Fruit fly (Drosophila melanogaster): ENCODE measurements around the gene CG14667.

CG14667 gene

DNA sequence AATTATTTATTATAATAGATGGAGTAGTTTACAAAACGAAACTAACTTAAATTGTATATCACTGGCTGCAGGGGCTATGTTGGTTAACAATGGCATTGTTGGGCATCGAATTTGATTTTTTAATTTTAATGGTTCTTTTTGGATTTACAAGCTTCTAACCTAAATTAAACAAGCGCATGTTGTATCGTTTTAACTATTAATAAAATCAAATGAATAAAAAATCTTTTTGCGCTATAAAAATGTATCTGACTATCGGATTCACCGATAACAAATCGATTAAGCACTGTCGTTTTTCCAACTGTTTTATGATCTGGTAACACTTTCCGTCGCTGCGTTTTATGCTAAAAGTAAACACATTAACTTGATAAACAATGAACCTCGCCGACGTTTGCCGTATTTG is at the start of gene CG14667, which contains the start of gene hd:
CG14667 (plus strand) TSS at position 303 of the 400 bp plus-strand sequence.
hd (minus strand) TSS at position 243 of the 400 bp plus-strand sequence.
- TF ChIP-seq CG8478 (optimal IDR thresholded peaks at IDR 0.05) (no peak), usp (GFP tag; optimal IDR thresholded peaks at IDR 0.05) (no peak), pan (optimal IDR thresholded peaks at IDR 0.05) (no peak), EcR (GFP tag; optimal IDR thresholded peaks at IDR 0.05) (no peak), psq (optimal IDR thresholded peaks at IDR 0.05) (no peak), Dll (optimal IDR thresholded peaks at IDR 0.05) (no peak)

DNA sequence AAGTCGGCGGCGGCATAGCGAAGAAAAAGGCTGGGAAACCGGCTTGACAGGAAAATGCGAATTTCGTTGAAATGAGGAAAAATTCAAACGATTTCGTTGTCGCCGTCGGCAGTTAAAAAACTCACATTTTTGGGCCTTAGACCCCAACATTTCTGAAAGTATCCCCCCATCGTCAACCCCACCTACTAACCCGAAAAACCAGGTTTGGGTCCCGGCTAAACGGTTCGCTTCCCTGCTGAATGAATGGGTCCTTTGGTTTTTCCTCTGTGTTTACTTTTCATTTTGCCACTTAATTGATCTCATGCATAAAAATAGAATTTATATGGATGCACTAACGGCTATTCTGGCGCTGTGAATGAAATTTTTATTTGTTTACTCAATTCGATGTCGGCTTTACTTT is 48.7 kb upstream of the CG14667 start:
- TF ChIP-seq CG8478 (optimal IDR thresholded peaks at IDR 0.05) (no peak), psq (optimal IDR thresholded peaks at IDR 0.05) (no peak), Dll (optimal IDR thresholded peaks at IDR 0.05) (no peak), usp (GFP tag; optimal IDR thresholded peaks at IDR 0.05) (no peak), EcR (GFP tag; optimal IDR thresholded peaks at IDR 0.05) (no peak), pan (optimal IDR thresholded peaks at IDR 0.05) (no peak)

DNA sequence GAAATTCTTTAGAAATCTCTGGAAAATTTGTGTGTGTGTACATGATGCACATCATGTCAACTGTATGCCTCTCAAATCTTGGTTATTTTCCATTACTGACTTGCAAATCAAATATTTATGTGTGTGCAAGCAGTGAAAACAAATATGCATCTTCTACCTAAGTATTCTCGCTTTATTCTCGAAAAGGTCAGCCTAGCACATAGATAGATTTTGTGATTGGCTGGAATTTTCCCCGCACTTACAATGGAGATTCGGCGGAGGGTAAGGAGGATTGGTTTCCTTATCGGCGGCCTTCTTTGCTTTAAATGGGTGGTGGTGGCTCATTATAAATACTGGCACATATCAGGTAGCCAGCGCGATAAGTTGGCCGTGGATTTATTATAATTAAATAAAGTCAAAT is 46.9 kb upstream of the CG14667 start:
- TF ChIP-seq psq (optimal IDR thresholded peaks at IDR 0.05) (no peak), pan (optimal IDR thresholded peaks at IDR 0.05) (no peak), EcR (GFP tag; optimal IDR thresholded peaks at IDR 0.05) (no peak), CG8478 (optimal IDR thresholded peaks at IDR 0.05) (no peak)

DNA sequence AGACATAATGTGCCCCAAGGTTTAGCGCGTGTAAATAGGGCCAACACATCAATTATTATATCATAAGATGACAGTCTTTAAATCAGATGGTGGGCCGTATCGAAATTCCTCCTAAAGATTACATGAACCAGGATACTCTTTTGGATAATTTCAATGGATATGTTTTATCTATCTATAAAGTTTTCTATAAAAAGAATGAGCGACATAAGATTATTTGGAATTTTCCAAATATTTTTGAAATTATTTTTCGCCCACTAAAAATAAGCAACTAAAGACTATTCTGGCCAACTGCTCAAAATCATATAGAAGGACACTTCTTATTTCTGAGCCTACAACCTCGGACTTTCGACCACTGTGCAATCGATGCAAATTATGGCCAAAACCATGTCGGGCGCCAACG is 44.5 kb upstream of the CG14667 start:
- TF ChIP-seq EcR (GFP tag; optimal IDR thresholded peaks at IDR 0.05) = no peak
- TF ChIP-seq psq (optimal IDR thresholded peaks at IDR 0.05) = no peak
- TF ChIP-seq CG8478 (optimal IDR thresholded peaks at IDR 0.05) = no peak
- TF ChIP-seq pan (optimal IDR thresholded peaks at IDR 0.05) = no peak
- no peak for TF ChIP-seq Dll (optimal IDR thresholded peaks at IDR 0.05)
- TF ChIP-seq usp (GFP tag; optimal IDR thresholded peaks at IDR 0.05) = no peak

DNA sequence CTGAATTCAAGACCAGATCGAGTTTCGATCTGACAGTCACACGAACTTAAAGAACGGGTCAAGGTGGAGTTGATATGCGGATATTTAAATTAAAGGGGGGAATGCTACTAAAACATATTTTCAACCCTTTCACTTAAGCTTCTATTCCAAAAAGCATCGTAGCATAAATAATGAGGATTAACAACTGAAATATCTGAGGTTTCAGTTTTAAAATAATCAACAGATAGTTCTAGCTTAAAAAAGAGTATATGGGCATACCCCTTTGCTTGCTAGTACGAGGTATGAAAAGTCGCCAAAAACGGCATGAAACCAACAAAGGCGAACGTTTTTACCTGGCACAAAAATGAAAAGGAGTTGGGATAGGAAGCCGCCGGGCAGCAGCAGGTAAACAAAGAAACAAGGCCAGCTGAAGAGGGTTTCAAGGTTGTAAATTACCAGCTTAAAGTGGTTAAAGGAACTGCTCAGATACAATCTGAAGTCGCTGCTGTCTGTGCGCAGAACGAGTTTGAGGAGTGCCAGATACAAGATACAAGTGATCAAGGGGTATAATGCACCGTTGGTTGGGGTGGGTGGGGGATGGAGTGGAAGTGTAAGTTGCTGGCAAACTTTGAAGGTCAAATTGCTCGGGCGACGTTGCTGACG is 42.9 kb upstream of the CG14667 start:
- TF ChIP-seq Dll (optimal IDR thresholded peaks at IDR 0.05) (no peak), EcR (GFP tag; optimal IDR thresholded peaks at IDR 0.05) (no peak), CG8478 (optimal IDR thresholded peaks at IDR 0.05) (no peak), pan (optimal IDR thresholded peaks at IDR 0.05) (peak; percentile 65), usp (GFP tag; optimal IDR thresholded peaks at IDR 0.05) (no peak), psq (optimal IDR thresholded peaks at IDR 0.05) (no peak)

DNA sequence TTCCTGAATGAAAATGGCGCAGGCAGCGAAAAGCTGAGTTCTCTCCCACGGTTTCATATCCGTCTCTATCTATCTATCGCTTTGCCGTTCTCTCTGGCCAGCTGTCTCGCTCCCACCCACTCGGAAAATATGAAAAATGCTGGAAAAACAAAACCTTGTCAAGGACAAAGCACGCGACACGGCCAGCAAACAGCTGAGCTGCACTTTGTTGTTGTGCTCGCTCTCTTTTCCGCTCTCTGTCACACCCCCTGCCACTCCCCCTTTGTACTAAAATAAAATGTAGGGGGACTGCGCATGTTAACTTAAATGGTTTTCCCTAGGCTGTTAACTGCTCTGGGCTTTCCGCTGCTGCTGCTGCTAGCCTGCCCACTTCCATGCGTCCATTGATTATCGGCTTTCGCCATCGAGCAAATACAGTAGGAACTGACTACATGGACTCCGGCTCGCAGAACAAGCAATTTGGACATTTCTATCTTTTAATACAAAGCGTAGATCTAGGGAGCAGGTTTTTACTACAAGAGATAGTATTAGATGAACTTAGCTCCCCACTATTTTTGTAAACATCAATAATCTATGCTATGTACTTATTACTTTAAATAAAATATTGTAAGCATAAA is 28.0 kb upstream of the CG14667 start:
- TF ChIP-seq EcR (GFP tag; optimal IDR thresholded peaks at IDR 0.05) = no peak
- TF ChIP-seq CG8478 (optimal IDR thresholded peaks at IDR 0.05) = no peak
- TF ChIP-seq psq (optimal IDR thresholded peaks at IDR 0.05) = no peak
- TF ChIP-seq usp (GFP tag; optimal IDR thresholded peaks at IDR 0.05) = no peak

DNA sequence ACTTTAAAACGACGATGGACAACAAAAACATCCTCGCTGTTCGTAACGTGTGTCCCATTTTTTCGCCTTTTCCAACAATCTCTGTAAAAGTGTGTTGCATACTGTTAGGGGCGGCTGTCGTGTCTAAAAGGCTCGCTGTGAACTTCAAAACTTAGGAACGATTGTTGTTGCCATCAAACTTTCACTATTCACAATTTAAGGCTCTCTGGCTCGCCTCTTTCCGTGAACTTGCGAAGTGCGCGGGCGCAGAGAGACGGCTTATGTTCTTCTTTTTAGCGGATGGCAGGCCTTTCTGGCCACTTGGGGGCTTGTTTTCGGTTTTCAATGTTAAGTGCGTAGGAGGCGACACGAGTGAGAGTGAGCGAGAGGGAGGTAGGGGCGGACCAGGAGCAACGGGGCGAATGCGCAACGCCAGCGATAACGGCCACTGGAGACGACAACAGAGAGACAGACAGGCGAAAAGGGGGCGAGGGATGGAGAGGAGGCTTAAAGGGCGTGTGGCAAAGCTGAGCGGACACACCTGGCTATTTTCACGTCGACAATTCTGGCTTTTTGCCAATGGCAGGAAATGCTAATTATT is 24.3 kb upstream of the CG14667 start, which contains the start of gene mtd:
mtd (minus strand) TSS at position 51 of the 580 bp plus-strand sequence.
- TF ChIP-seq psq (optimal IDR thresholded peaks at IDR 0.05) (no peak), EcR (GFP tag; optimal IDR thresholded peaks at IDR 0.05) (no peak), usp (GFP tag; optimal IDR thresholded peaks at IDR 0.05) (no peak), Dll (optimal IDR thresholded peaks at IDR 0.05) (no peak), pan (optimal IDR thresholded peaks at IDR 0.05) (no peak), CG8478 (optimal IDR thresholded peaks at IDR 0.05) (no peak)

DNA sequence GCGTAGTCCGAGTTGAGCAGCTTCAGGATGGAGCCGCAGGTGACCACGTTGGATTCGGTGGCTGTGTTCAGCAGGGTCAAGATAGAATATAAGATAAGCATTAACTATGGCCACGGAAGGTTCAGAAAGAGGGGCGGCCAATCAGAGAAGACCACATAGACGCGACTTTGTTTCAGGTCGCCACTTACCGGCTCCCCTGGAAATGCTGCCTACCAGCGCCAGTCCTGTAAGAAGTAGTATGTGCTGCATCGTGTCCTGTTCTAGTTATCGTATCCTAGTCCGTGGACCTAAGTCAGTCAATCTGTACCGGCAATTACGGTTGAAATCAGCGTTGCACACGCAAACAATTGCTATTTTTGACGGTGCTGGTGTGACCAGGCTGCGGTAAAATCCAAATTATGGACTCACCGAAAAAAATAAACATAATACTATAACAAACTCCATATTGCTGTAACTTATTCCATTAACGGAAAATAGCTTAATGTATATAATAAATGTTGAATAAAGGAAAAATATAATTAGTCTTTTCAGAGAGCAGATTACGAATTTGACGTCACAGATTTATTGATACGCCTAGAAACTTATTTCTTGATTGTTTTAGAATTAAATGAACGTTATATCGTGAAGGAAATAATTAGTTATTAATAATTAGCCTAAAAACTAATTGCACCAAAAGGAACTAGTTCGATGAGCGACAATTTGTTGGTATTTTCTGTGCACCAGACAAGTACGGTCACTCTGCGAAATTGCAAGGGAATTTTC is 20.3 kb upstream of the CG14667 start, which contains the start of the genes CG11999 and CG1161:
CG11999 (minus strand) TSS at position 375 of the 762 bp plus-strand sequence.
CG1161 (plus strand) TSS at position 720 of the 762 bp plus-strand sequence.
- TF ChIP-seq psq (optimal IDR thresholded peaks at IDR 0.05) (no peak), EcR (GFP tag; optimal IDR thresholded peaks at IDR 0.05) (no peak), usp (GFP tag; optimal IDR thresholded peaks at IDR 0.05) (no peak), pan (optimal IDR thresholded peaks at IDR 0.05) (no peak), Dll (optimal IDR thresholded peaks at IDR 0.05) (no peak), CG8478 (optimal IDR thresholded peaks at IDR 0.05) (no peak)

DNA sequence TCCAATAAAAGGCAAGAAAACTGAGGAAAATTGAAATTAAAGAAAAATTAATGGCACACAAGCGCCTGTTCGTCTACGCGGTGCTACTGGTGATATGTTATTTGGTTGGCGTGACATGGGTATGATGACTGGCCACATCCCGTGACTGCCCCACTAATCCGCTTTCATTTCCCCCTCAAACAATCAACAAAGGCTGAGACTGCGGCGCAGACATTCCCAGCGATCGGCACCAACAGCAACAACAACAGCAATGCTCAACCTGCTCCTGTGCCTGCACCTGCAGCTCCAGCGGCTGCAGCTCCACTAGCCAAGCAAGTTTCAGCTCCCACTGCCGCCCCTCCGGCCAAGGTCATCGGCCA is 19.7 kb upstream of the CG14667 start:
- no peak for TF ChIP-seq pan (optimal IDR thresholded peaks at IDR 0.05)
- TF ChIP-seq usp (GFP tag; optimal IDR thresholded peaks at IDR 0.05) = no peak
- no peak for TF ChIP-seq Dll (optimal IDR thresholded peaks at IDR 0.05)
- TF ChIP-seq psq (optimal IDR thresholded peaks at IDR 0.05) = no peak
- no peak for TF ChIP-seq CG8478 (optimal IDR thresholded peaks at IDR 0.05)
- TF ChIP-seq EcR (GFP tag; optimal IDR thresholded peaks at IDR 0.05) = no peak

DNA sequence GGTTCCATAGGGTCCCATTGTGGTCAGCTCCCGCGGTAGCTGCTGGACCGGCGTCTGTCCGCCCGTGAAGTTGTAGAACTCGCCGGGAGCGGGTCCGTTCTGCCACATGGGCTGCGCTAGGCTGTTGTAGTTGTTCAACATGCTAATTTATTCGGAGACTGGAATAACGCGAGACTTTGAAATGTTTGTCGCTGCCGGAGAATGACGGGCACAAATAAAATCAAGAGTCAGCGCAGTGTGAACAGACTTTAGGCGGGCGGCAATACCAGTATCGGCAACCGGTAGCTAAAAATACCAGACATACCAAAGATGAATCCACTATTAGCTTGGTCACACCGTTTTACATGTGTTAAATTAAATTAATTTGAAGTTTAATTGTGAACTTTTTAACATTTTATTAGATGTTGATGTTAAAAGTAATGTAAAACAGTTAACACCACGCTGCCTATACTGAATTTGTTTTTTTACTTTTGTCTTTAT is 16.8 kb upstream of the CG14667 start, which contains the start of gene Prosbeta7:
Prosbeta7 (minus strand) TSS at position 430 of the 480 bp plus-strand sequence.
- TF ChIP-seq Dll (optimal IDR thresholded peaks at IDR 0.05) = no peak
- TF ChIP-seq pan (optimal IDR thresholded peaks at IDR 0.05) = no peak
- TF ChIP-seq usp (GFP tag; optimal IDR thresholded peaks at IDR 0.05) = no peak
- TF ChIP-seq CG8478 (optimal IDR thresholded peaks at IDR 0.05) = no peak
- no peak for TF ChIP-seq psq (optimal IDR thresholded peaks at IDR 0.05)
- no peak for TF ChIP-seq EcR (GFP tag; optimal IDR thresholded peaks at IDR 0.05)

DNA sequence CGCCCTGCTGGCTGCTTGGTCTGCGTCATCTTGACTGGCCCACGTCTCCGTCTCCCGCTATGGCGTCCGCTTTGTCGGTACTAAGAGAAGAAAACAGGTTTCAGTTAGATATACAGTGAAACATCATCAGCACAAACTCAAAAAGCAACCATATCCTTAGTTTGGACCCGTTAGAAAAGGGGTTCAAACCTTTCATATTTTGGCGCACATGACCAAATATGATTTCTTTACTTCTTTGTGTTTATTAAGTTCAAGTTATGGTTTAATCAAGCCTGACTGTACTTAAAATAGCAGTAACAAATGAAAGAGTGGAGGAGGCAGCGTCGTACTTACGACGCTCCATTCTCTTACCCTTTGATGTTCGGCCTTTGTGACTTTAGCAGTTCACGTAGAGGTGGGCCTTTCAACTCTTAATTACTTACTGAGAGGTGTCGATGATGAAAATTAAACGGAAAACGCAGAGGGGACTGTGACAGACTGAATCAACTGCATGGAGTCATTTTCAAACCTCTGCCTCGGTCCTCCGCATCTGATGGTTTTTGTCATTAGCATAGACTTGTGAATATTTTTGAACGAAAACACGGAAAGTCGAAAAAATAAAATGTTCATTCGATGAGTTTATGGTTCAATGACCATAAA is 13.0 kb upstream of the CG14667 start:
- TF ChIP-seq pan (optimal IDR thresholded peaks at IDR 0.05) = no peak
- no peak for TF ChIP-seq CG8478 (optimal IDR thresholded peaks at IDR 0.05)
- TF ChIP-seq EcR (GFP tag; optimal IDR thresholded peaks at IDR 0.05) = no peak
- TF ChIP-seq psq (optimal IDR thresholded peaks at IDR 0.05) = no peak
- TF ChIP-seq usp (GFP tag; optimal IDR thresholded peaks at IDR 0.05) = no peak
- no peak for TF ChIP-seq Dll (optimal IDR thresholded peaks at IDR 0.05)
